Fruit fly (Drosophila melanogaster): ENCODE results near the gene dnd.
A peak's percentile ranks its signal among the peaks of the same experiment; 100 is the strongest.

dnd gene

DNA sequence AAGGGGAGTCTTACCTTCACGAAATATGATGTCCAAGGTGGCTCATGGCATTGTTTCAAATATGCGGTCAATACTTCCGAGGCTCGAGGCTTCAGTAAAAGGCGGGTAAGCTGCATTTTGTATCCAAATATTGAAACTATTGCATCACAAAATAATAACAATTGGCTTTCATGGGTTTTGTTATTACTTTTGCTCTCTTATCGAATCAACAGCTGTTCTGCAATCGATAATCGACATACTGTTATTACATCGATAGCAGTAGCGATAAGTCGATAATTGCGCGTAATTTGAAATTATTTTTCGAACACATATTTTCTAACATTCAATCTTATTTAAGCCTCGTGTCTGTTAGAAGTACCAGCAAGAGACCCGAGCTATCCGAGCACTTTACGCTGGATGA, 8.7 kb downstream of the dnd start, which contains the start of gene CG34148:
TSS of gene CG34148 (minus strand) at position 214 of the 400 bp plus-strand sequence.
- no peak for TF ChIP-seq achi (GFP tag; optimal IDR thresholded peaks at IDR 0.05)
- TF ChIP-seq CG1621 (tag; optimal IDR thresholded peaks at IDR 0.05): no peak
- TF ChIP-seq CG16779 (tag; optimal IDR thresholded peaks at IDR 0.05): no peak
- TF ChIP-seq svp (GFP tag): no peak
- TF ChIP-seq esn (GFP tag; optimal IDR thresholded peaks at IDR 0.05): no peak
- no peak for TF ChIP-seq CG11294 (GFP tag; IDR thresholded peaks at IDR 0.05)
- no peak for TF ChIP-seq CG7368 (GFP tag; optimal IDR thresholded peaks at IDR 0.05)
- no peak for TF ChIP-seq Sox15 (GFP tag; optimal IDR thresholded peaks at IDR 0.05)
- no peak for TF ChIP-seq CG9139 (GFP tag; optimal IDR thresholded peaks at IDR 0.05)
- TF ChIP-seq CG10631 (GFP tag; optimal IDR thresholded peaks at IDR 0.05): no peak

dm6 chr3R:21877636-21878035, 9.5 kb downstream of the dnd start, which contains the start of gene P5CDh2:
TSS of gene P5CDh2 (plus strand) at chr3R:21877936.
- TF ChIP-seq CG11762 (GFP tag; optimal IDR thresholded peaks at IDR 0.05; ENCODE audit: insufficient read depth) (no peak), spab (GFP tag; optimal IDR thresholded peaks at IDR 0.05) (no peak), Hr39 (GFP tag; optimal IDR thresholded peaks at IDR 0.05) (no peak), CG11294 (GFP tag; IDR thresholded peaks at IDR 0.05) (no peak), cyc (GFP tag; optimal IDR thresholded peaks at IDR 0.05) (no peak), CG8119 (GFP tag; IDR thresholded peaks at IDR 0.05) (no peak), CG1621 (tag; optimal IDR thresholded peaks at IDR 0.05) (no peak), fd85E (GFP tag; optimal IDR thresholded peaks at IDR 0.05) (no peak), CG6854 (GFP tag; optimal IDR thresholded peaks at IDR 0.05) (no peak)

DNA sequence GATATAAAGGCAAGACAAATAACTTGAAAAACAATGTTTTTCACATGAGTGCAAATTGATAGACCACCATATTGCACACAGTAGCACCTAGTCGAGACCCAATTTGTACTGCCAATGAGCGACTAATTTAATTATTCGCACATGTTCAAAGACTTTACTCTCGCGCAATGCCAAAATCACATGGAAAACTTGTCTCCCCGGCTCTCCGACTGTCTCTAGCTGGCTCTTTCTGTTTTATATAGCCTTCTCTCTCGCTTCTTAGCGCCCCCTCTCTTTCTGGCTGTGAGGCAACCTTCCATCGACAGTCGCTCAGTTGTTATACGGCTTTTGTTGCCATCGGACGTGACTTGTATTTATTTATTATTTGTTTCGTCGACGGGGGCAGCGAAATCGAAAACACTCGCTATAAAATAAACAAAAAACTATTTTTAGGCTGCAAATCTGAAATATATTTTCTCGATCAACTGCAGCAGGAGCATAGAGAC, 12.1 kb downstream of the dnd start, which contains the start of gene CG6656:
TSS of gene CG6656 (plus strand) at position 312 of the 485 bp plus-strand sequence.
- TF ChIP-seq Met (GFP tag; optimal IDR thresholded peaks at IDR 0.05): no peak
- TF ChIP-seq Ets21C (GFP tag; optimal IDR thresholded peaks at IDR 0.05): no peak
- TF ChIP-seq svp (GFP tag): peak; percentile 58
- TF ChIP-seq Sox102F (GFP tag; optimal IDR thresholded peaks at IDR 0.05): no peak
- TF ChIP-seq Ets96B (tag; optimal IDR thresholded peaks at IDR 0.05): peak; percentile 19
- no peak for TF ChIP-seq pdm3 (GFP tag; optimal IDR thresholded peaks at IDR 0.05)
- TF ChIP-seq CG8632 (GFP tag; optimal IDR thresholded peaks at IDR 0.05): no peak
- TF ChIP-seq CG4318 (GFP tag; optimal IDR thresholded peaks at IDR 0.05): no peak
- no peak; the same call in 2 of the 3 replicates for TF ChIP-seq eg (GFP tag; IDR thresholded peaks at IDR 0.05)
- no peak for TF ChIP-seq achi (GFP tag; optimal IDR thresholded peaks at IDR 0.05)
- TF ChIP-seq CG3919 (GFP tag; optimal IDR thresholded peaks at IDR 0.05): peak; percentile 37
- peak; percentile 80 for TF ChIP-seq CG1621 (tag; optimal IDR thresholded peaks at IDR 0.05)
- no peak for TF ChIP-seq CG6276 (GFP tag; optimal IDR thresholded peaks at IDR 0.05)
- peak; percentile 22 to 49 for TF ChIP-seq ss (GFP tag; optimal IDR thresholded peaks at IDR 0.05)
- TF ChIP-seq fkh (GFP tag; optimal IDR thresholded peaks at IDR 0.05): peak; percentile 47
- peak; percentile 23 for TF ChIP-seq Sox14 (GFP tag; optimal IDR thresholded peaks at IDR 0.05)
- TF ChIP-seq CG31627 (GFP tag; optimal IDR thresholded peaks at IDR 0.05): no peak
- no peak for TF ChIP-seq CG11902 (GFP tag; optimal IDR thresholded peaks at IDR 0.05)
- TF ChIP-seq Hr38 (GFP tag; optimal IDR thresholded peaks at IDR 0.05): no peak
- no peak for TF ChIP-seq lz (GFP tag; optimal IDR thresholded peaks at IDR 0.05)
- peak; percentile 26 for TF ChIP-seq esn (GFP tag; optimal IDR thresholded peaks at IDR 0.05)
- TF ChIP-seq Hr39 (GFP tag; optimal IDR thresholded peaks at IDR 0.05): no peak
- TF ChIP-seq cyc (GFP tag; optimal IDR thresholded peaks at IDR 0.05): no peak
- peak; percentile 25 for TF ChIP-seq CG6854 (GFP tag; optimal IDR thresholded peaks at IDR 0.05)
- no peak for TF ChIP-seq Eip93F (GFP tag; optimal IDR thresholded peaks at IDR 0.05)
- peak; percentile 87 for TF ChIP-seq dsx (GFP tag; optimal IDR thresholded peaks at IDR 0.05; ENCODE audit: poor library complexity, severe bottlenecking)
- no peak for TF ChIP-seq Smox (GFP tag; optimal IDR thresholded peaks at IDR 0.05)
- TF ChIP-seq Gug (GFP tag; IDR thresholded peaks at IDR 0.05): no peak
- peak; percentile 17 for TF ChIP-seq fd85E (GFP tag; optimal IDR thresholded peaks at IDR 0.05)
- TF ChIP-seq CG10669 (GFP tag; optimal IDR thresholded peaks at IDR 0.05): peak; percentile 22
- TF ChIP-seq CG32006 (GFP tag; optimal IDR thresholded peaks at IDR 0.05): no peak
- TF ChIP-seq Sox15 (GFP tag; optimal IDR thresholded peaks at IDR 0.05): no peak
- TF ChIP-seq Eip75B (GFP tag; optimal IDR thresholded peaks at IDR 0.05): no peak
- TF ChIP-seq acj6 (GFP tag; optimal IDR thresholded peaks at IDR 0.05): no peak
- peak; percentile 80 for TF ChIP-seq Eip78C (GFP tag)
- peak; percentile 42; the same call in 2 of the 3 replicates for TF ChIP-seq CG8119 (GFP tag; IDR thresholded peaks at IDR 0.05)
- no peak for TF ChIP-seq spab (GFP tag; optimal IDR thresholded peaks at IDR 0.05)
- TF ChIP-seq net (GFP tag; optimal IDR thresholded peaks at IDR 0.05): peak; percentile 2
- TF ChIP-seq Blimp-1 (GFP tag; optimal IDR thresholded peaks at IDR 0.05): no peak
- TF ChIP-seq dac (GFP tag; optimal IDR thresholded peaks at IDR 0.05): no peak
- TF ChIP-seq CG10631 (GFP tag; optimal IDR thresholded peaks at IDR 0.05): no peak
- TF ChIP-seq CG11762 (GFP tag; optimal IDR thresholded peaks at IDR 0.05; ENCODE audit: insufficient read depth): no peak
